Worm (Caenorhabditis elegans) whole organism, L1 larva: ENCODE results near the gene M03C11.1.

Experiments
- ama-1 ChIP-seq: fragments of 150-350 bp; optimal IDR thresholded peaks from 2 replicates; lab custom pipeline; 2014
- egl-27 ChIP-seq, 2 experiments: fragments of 150-350 bp in 1 of 2; sonication (generic microtip); optimal IDR thresholded peaks; 3 replicates each; lab custom pipeline; 2017 to 2018; ENCODE audit warnings: missing biosample characterization in 2 of 2, missing genetic modification characterization in 2 of 2, missing genetic modification reagents in 2 of 2
- fos-1 ChIP-seq: fragments of 150-350 bp; optimal IDR thresholded peaks from 2 replicates; lab custom pipeline; 2014; ENCODE audit warnings: missing biosample characterization, missing genetic modification characterization
- nhr-237 ChIP-seq: fragments of 150-350 bp; optimal IDR thresholded peaks from 2 replicates; lab custom pipeline; 2014; ENCODE audit warnings: missing biosample characterization, missing genetic modification characterization
- nhr-28 ChIP-seq: fragments of 150-350 bp; optimal IDR thresholded peaks from 2 replicates; lab custom pipeline; 2014; ENCODE audit warnings: missing biosample characterization, missing genetic modification characterization
- snpc-4 ChIP-seq: fragments of 150-350 bp; optimal IDR thresholded peaks from 2 replicates; lab custom pipeline; 2014; ENCODE audit warnings: missing biosample characterization, missing genetic modification characterization
- ztf-11 ChIP-seq, 2 experiments: sonication (generic microtip); optimal IDR thresholded peaks; 2 replicates each; lab custom pipeline; 2016 to 2017; ENCODE audit warnings: missing genetic modification characterization in 2 of 2, missing biosample characterization in 1 of 2, missing compliant biosample characterization in 1 of 2

DNA sequence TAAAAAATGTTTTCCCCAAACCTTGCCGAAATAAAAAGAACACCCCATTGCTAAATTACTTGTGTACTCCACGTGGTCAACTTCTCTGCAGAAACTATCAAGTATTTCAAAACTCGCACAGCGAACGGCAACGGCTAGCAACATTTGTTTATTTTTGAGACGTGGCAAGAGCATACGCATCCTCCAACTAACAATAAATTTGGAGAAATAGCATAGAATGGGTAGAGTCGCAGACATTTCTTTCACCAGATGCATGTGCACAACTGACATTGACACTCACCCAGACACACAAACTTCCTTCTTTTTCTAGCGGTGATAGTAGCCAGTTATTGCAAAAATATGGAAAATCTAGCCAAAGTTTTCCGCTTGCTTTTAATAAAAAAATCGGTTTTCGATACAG is 16.3 kb downstream of the M03C11.1 start:
- TF ChIP-seq ztf-11 (tag; optimal IDR thresholded peaks at IDR 0.05; lab: Kevin White, UChicago): no peak
- no peak for TF ChIP-seq egl-27 (tag; optimal IDR thresholded peaks at IDR 0.05; lab: Kevin White, UChicago)
- no peak for TF ChIP-seq snpc-4 (tag; lab: Kevin White, UChicago)
- TF ChIP-seq fos-1: no peak
- TF ChIP-seq nhr-237 (tag; lab: Kevin White, UChicago): no peak
- no peak for TF ChIP-seq nhr-28 (tag; lab: Kevin White, UChicago)
- TF ChIP-seq ama-1: no peak
